Fruit fly (Drosophila melanogaster) whole organism, embryonic: ENCODE results near the gene CG10195.

ENCODE experiments used
- Adf1 ChIP-seq: fragments of 200-800 bp; sonication (Bioruptor generic); IDR thresholded peaks from 2 replicates; pipeline ENCODE4 v1.3.6; 2022; ENCODE audit warnings: missing biosample characterization, missing genetic modification characterization
- Bteb2 ChIP-seq: fragments of 200-800 bp; sonication (Bioruptor generic); optimal IDR thresholded peaks from 2 replicates; lab custom pipeline; 2016; ENCODE audit warnings: missing biosample characterization, missing genetic modification characterization
- CG11247 ChIP-seq: fragments of 200-800 bp; sonication (Bioruptor generic); IDR thresholded peaks from 2 replicates; pipeline ENCODE4 v1.3.6; 2022; ENCODE audit warnings: missing biosample characterization, missing genetic modification characterization
- CG12071 ChIP-seq: fragments of 200-800 bp; sonication (Bioruptor generic); optimal IDR thresholded peaks from 3 replicates; lab custom pipeline; 2018; ENCODE audit warnings: missing biosample characterization, mild to moderate bottlenecking, missing genetic modification characterization
- CG12219 ChIP-seq: fragments of 200-800 bp; sonication (Bioruptor generic); optimal IDR thresholded peaks from 3 replicates; lab custom pipeline; 2018; ENCODE audit warnings: missing biosample characterization, mild to moderate bottlenecking, missing genetic modification characterization
- CG12299 ChIP-seq: fragments of 200-800 bp; sonication (Bioruptor generic); optimal IDR thresholded peaks from 2 replicates; lab custom pipeline; 2018; ENCODE audit warnings: missing biosample characterization, mild to moderate bottlenecking, missing genetic modification characterization
- CG12744 ChIP-seq: fragments of 200-800 bp; sonication (Bioruptor generic); optimal IDR thresholded peaks from 2 replicates; lab custom pipeline; 2016; ENCODE audit warnings: missing biosample characterization, missing genetic modification characterization
- CG14667 ChIP-seq: fragments of 200-800 bp; sonication (Bioruptor generic); IDR thresholded peaks from 2 replicates; pipeline ENCODE4 v1.3.6; 2022; ENCODE audit warnings: missing biosample characterization, missing genetic modification characterization
- CG17186 ChIP-seq: fragments of 200-800 bp; sonication (Bioruptor generic); optimal IDR thresholded peaks from 3 replicates; lab custom pipeline; 2017; ENCODE audit warnings: missing biosample characterization, missing genetic modification reagents, missing genetic modification characterization
- CG1792 ChIP-seq: fragments of 200-800 bp; sonication (Bioruptor generic); optimal IDR thresholded peaks from 2 replicates; lab custom pipeline; 2016; ENCODE audit warnings: missing biosample characterization, missing genetic modification characterization
- CG3065 ChIP-seq: fragments of 200-800 bp; sonication (Bioruptor generic); optimal IDR thresholded peaks from 2 replicates; lab custom pipeline; 2016; ENCODE audit warnings: missing biosample characterization, missing genetic modification characterization
- CG31365 ChIP-seq: fragments of 200-800 bp; sonication (Bioruptor generic); optimal IDR thresholded peaks from 2 replicates; lab custom pipeline; 2018; ENCODE audit warnings: missing biosample characterization, mild to moderate bottlenecking, missing genetic modification characterization
- CG3726 ChIP-seq: fragments of 200-800 bp; sonication (Bioruptor generic); IDR thresholded peaks from 3 replicates; pipeline ENCODE4, ENCODE4 v1.3.6; 2022; ENCODE audit warnings: missing biosample characterization, missing genetic modification characterization
- CG3838 ChIP-seq: fragments of 200-800 bp; sonication (Bioruptor generic); optimal IDR thresholded peaks from 3 replicates; lab custom pipeline; 2016; ENCODE audit warnings: missing biosample characterization, missing genetic modification characterization
- CG3847 ChIP-seq: fragments of 200-800 bp; sonication (Bioruptor generic); IDR thresholded peaks from 2 replicates; pipeline ENCODE4 v1.3.6; 2022; ENCODE audit warnings: missing biosample characterization, missing genetic modification characterization
- CG4854 ChIP-seq: fragments of 200-800 bp; sonication (Bioruptor generic); optimal IDR thresholded peaks from 2 replicates; lab custom pipeline; 2016; ENCODE audit warnings: missing biosample characterization, missing genetic modification characterization, inconsistent platforms
- CG6175 ChIP-seq: fragments of 200-800 bp; sonication (Bioruptor generic); IDR thresholded peaks from 3 replicates; pipeline ENCODE4 v1.3.6; 2022; ENCODE audit warnings: missing biosample characterization, missing genetic modification characterization
- CG7372 ChIP-seq: fragments of 200-800 bp; sonication (Bioruptor generic); IDR thresholded peaks from 2 replicates; pipeline ENCODE4 v1.3.6; 2022; ENCODE audit warnings: missing biosample characterization, missing genetic modification characterization
- CG7963 ChIP-seq: fragments of 200-800 bp; sonication (Bioruptor generic); IDR thresholded peaks from 3 replicates; pipeline ENCODE4 v1.3.6; 2022; ENCODE audit warnings: missing biosample characterization, missing genetic modification characterization; ENCODE audit not compliant: partially characterized antibody
- CG9437 ChIP-seq: fragments of 200-800 bp; sonication (Bioruptor generic); optimal IDR thresholded peaks from 2 replicates; lab custom pipeline; 2018; ENCODE audit warnings: missing biosample characterization, mild to moderate bottlenecking, missing genetic modification characterization
- CG9876 ChIP-seq: fragments of 200-800 bp; sonication (Bioruptor generic); optimal IDR thresholded peaks from 2 replicates; lab custom pipeline; 2016; ENCODE audit warnings: missing biosample characterization, missing genetic modification characterization
- Camta ChIP-seq: fragments of 200-800 bp; sonication (Bioruptor generic); optimal IDR thresholded peaks from 2 replicates; lab custom pipeline; 2016; ENCODE audit warnings: missing biosample characterization, missing genetic modification characterization
- Dfd ChIP-seq, 2 experiments: fragments of >200 bp; optimal IDR thresholded peaks; 2 replicates each; lab custom pipeline; 2017; ENCODE audit warnings: missing biosample characterization in 2 of 2, missing genetic modification characterization in 2 of 2
- E2f2 ChIP-seq: fragments of 200-800 bp; sonication (Bioruptor generic); IDR thresholded peaks from 2 replicates; pipeline ENCODE4 v1.3.6; 2022; ENCODE audit warnings: missing biosample characterization, missing genetic modification characterization
- Eip74EF ChIP-seq, 2 experiments: fragments of 200-800 bp in 1 of 2; fragments of >200 bp in 1 of 2; sonication (Bioruptor generic) in 1 of 2; optimal IDR thresholded peaks; 2 replicates each; lab custom pipeline; 2017 to 2019; ENCODE audit warnings: missing biosample characterization in 2 of 2, missing genetic modification characterization in 2 of 2, mild to moderate bottlenecking in 1 of 2, moderate library complexity in 1 of 2
- HLH54F ChIP-seq: fragments of 200-800 bp; sonication (Bioruptor generic); optimal IDR thresholded peaks from 3 replicates; lab custom pipeline; 2016; ENCODE audit warnings: missing biosample characterization, missing genetic modification characterization
- Lim3 ChIP-seq: fragments of 200-800 bp; sonication (Bioruptor generic); IDR thresholded peaks from 2 replicates; pipeline ENCODE4 v1.3.6; 2022; ENCODE audit warnings: missing biosample characterization, missing genetic modification characterization
- MTF-1 ChIP-seq: fragments of 200-800 bp; sonication (Bioruptor generic); optimal IDR thresholded peaks from 2 replicates; lab custom pipeline; 2018; ENCODE audit warnings: missing biosample characterization, mild to moderate bottlenecking, missing genetic modification characterization, borderline replicate concordance
- Oli ChIP-seq: fragments of 200-800 bp; sonication (Bioruptor generic); optimal IDR thresholded peaks from 2 replicates; lab custom pipeline; 2018; ENCODE audit warnings: missing biosample characterization, mild to moderate bottlenecking, missing genetic modification characterization, moderate library complexity
- Poxn ChIP-seq: fragments of 200-800 bp; sonication (Bioruptor generic); IDR thresholded peaks from 2 replicates; pipeline ENCODE4 v1.3.6; 2022; ENCODE audit warnings: missing biosample characterization, missing genetic modification characterization
- Sox102F ChIP-seq: fragments of 200-800 bp; sonication (Bioruptor generic); optimal IDR thresholded peaks from 2 replicates; lab custom pipeline; 2018; ENCODE audit warnings: missing biosample characterization, mild to moderate bottlenecking, missing genetic modification characterization, moderate library complexity
- Taf1 ChIP-seq: fragments of 200-800 bp; sonication (Bioruptor generic); IDR thresholded peaks from 2 replicates; pipeline ENCODE4 v1.3.6; 2022; ENCODE audit warnings: missing biosample characterization, missing genetic modification characterization
- Tbp ChIP-seq: fragments of >200 bp; optimal IDR thresholded peaks from 2 replicates; lab custom pipeline; 2018; ENCODE audit warnings: missing biosample characterization, missing genetic modification characterization
- br ChIP-seq: fragments of >200 bp; optimal IDR thresholded peaks from 2 replicates; lab custom pipeline; 2017
- cas ChIP-seq: fragments of 200-800 bp; sonication (Bioruptor generic); IDR thresholded peaks from 2 replicates; pipeline ENCODE4 v1.3.6; 2022; ENCODE audit warnings: missing biosample characterization, missing genetic modification characterization
- cwo ChIP-seq: fragments of 200-800 bp; sonication (Bioruptor generic); optimal IDR thresholded peaks from 3 replicates; lab custom pipeline; 2017; ENCODE audit warnings: missing biosample characterization, missing genetic modification characterization, mild to moderate bottlenecking, moderate library complexity, missing genetic modification reagents
- dati ChIP-seq: fragments of 200-800 bp; sonication (Bioruptor generic); IDR thresholded peaks from 2 replicates; pipeline ENCODE4 v1.3.6; 2022; ENCODE audit warnings: missing biosample characterization, missing genetic modification characterization
- eve ChIP-seq, 2 experiments: fragments of >200 bp; optimal IDR thresholded peaks; 2 replicates each; lab custom pipeline; 2017; ENCODE audit warnings: missing biosample characterization in 2 of 2, missing genetic modification characterization in 2 of 2
- ewg ChIP-seq: fragments of 200-800 bp; sonication (Bioruptor generic); optimal IDR thresholded peaks from 3 replicates; lab custom pipeline; 2017; ENCODE audit warnings: mild to moderate bottlenecking, missing biosample characterization, missing genetic modification reagents, missing genetic modification characterization
- gt ChIP-seq: fragments of 200-800 bp; sonication (Bioruptor generic); IDR thresholded peaks from 2 replicates; pipeline ENCODE4 v1.3.6; 2022; ENCODE audit warnings: missing biosample characterization, missing genetic modification characterization
- ken ChIP-seq: fragments of 200-800 bp; sonication (Bioruptor generic); IDR thresholded peaks from 3 replicates; pipeline ENCODE4 v1.3.6; 2022; ENCODE audit warnings: missing biosample characterization, missing genetic modification characterization
- kni ChIP-seq: fragments of 200-800 bp; sonication (Bioruptor generic); optimal IDR thresholded peaks from 3 replicates; lab custom pipeline; 2017; ENCODE audit warnings: mild to moderate bottlenecking, missing biosample characterization, missing genetic modification reagents, missing genetic modification characterization
- lbe ChIP-seq: fragments of 200-800 bp; sonication (Bioruptor generic); optimal IDR thresholded peaks from 2 replicates; lab custom pipeline; 2016; ENCODE audit warnings: missing biosample characterization, mild to moderate bottlenecking, missing genetic modification characterization
- nmo ChIP-seq: fragments of 200-800 bp; sonication (Bioruptor generic); optimal IDR thresholded peaks from 2 replicates; lab custom pipeline; 2018; ENCODE audit warnings: missing biosample characterization, mild to moderate bottlenecking, missing genetic modification characterization, moderate library complexity
- p53 ChIP-seq: fragments of 200-800 bp; sonication (Bioruptor generic); optimal IDR thresholded peaks from 2 replicates; lab custom pipeline; 2016; ENCODE audit warnings: missing biosample characterization, missing genetic modification characterization
- pb ChIP-seq: fragments of 200-800 bp; sonication (Bioruptor generic); optimal IDR thresholded peaks from 3 replicates; lab custom pipeline; 2016; ENCODE audit warnings: missing biosample characterization, missing genetic modification characterization
- sens-2 ChIP-seq: fragments of 200-800 bp; sonication (Bioruptor generic); IDR thresholded peaks from 2 replicates; pipeline ENCODE4 v1.3.6; 2022; ENCODE audit warnings: missing biosample characterization, missing genetic modification characterization
- seq ChIP-seq: fragments of 200-800 bp; sonication (Bioruptor generic); IDR thresholded peaks from 2 replicates; pipeline ENCODE4 v1.3.6; 2022; ENCODE audit warnings: missing biosample characterization, missing genetic modification characterization
- sna ChIP-seq: fragments of 200-800 bp; sonication (Bioruptor generic); IDR thresholded peaks from 2 replicates; pipeline ENCODE4 v1.3.6; 2022; ENCODE audit warnings: missing biosample characterization, missing genetic modification characterization; ENCODE audit not compliant: partially characterized antibody
- trem ChIP-seq: fragments of 200-800 bp; optimal IDR thresholded peaks from 3 replicates; lab custom pipeline; 2019; ENCODE audit warnings: missing biosample characterization, mild to moderate bottlenecking, missing genetic modification characterization, moderate library complexity
- trh ChIP-seq: fragments of 200-800 bp; sonication (Bioruptor generic); optimal IDR thresholded peaks from 2 replicates; lab custom pipeline; 2016; ENCODE audit warnings: missing biosample characterization, missing genetic modification characterization
- ttk ChIP-seq: fragments of 200-800 bp; sonication (Bioruptor generic); IDR thresholded peaks from 2 replicates; pipeline ENCODE4 v2.1.2; 2022; ENCODE audit warnings: missing biosample characterization, missing genetic modification characterization
- vvl ChIP-seq: fragments of 200-800 bp; sonication (Bioruptor generic); IDR thresholded peaks from 2 replicates; pipeline ENCODE4 v1.3.6; 2022; ENCODE audit warnings: missing biosample characterization, missing genetic modification characterization

CG10195 gene

dm6 chr2L:19434260-19434659 lies 50.2 kb downstream of the CG10195 start (continued):
- no peak for TF ChIP-seq E2f2 (GFP tag; lab: Robert Waterston, UW)
- TF ChIP-seq p53, result no peak
- peak; percentile 52 for TF ChIP-seq kni (GFP tag; lab: Kevin White, UChicago)
- TF ChIP-seq Camta (GFP tag; lab: Kevin White, UChicago), result no peak
- peak; percentile 37 for TF ChIP-seq CG1792 (GFP tag; lab: Kevin White, UChicago)
- no peak for TF ChIP-seq CG14667 (GFP tag; lab: Robert Waterston, UW)
- peak; percentile 53 for TF ChIP-seq trem
- TF ChIP-seq CG17186 (GFP tag; lab: Kevin White, UChicago), result no peak
- peak; percentile 66 for TF ChIP-seq CG31365 (tag; lab: Kevin White, UChicago)
- peak; percentile 34 for TF ChIP-seq Sox102F
- TF ChIP-seq vvl (GFP tag; lab: Robert Waterston, UW), result peak; percentile 35; the same call in 1 of the 2 replicates
- TF ChIP-seq MTF-1 (GFP tag; lab: Kevin White, UChicago), result peak; percentile 85
- no peak for TF ChIP-seq CG3065 (GFP tag; lab: Kevin White, UChicago)
- TF ChIP-seq Tbp (GFP tag; lab: Kevin White, UChicago), result no peak
- TF ChIP-seq Dfd (GFP tag; optimal IDR thresholded peaks at IDR 0.05; lab: Kevin White, UChicago), result no peak
- TF ChIP-seq CG12219 (GFP tag; lab: Kevin White, UChicago), result peak; percentile 62
- no peak for TF ChIP-seq Bteb2 (GFP tag; lab: Kevin White, UChicago)
- TF ChIP-seq cwo, result no peak
- TF ChIP-seq Oli, result no peak
- no peak for TF ChIP-seq CG9437 (GFP tag; lab: Kevin White, UChicago)
- TF ChIP-seq ewg (GFP tag; lab: Kevin White, UChicago), result peak; percentile 16
- no peak for TF ChIP-seq CG9876 (GFP tag; lab: Kevin White, UChicago)
- peak; percentile 20 for TF ChIP-seq CG4854 (GFP tag; lab: Kevin White, UChicago)
- TF ChIP-seq br (lab: Kevin White, UChicago), result no peak
- TF ChIP-seq gt (GFP tag; lab: Robert Waterston, UW), result no peak
- TF ChIP-seq HLH54F (GFP tag; lab: Kevin White, UChicago), result no peak
- TF ChIP-seq ttk (GFP tag; lab: Robert Waterston, UW), result no peak
- no peak for TF ChIP-seq dati (GFP tag; lab: Robert Waterston, UW)
- no peak for TF ChIP-seq Lim3 (GFP tag; lab: Robert Waterston, UW)
- TF ChIP-seq sens-2 (GFP tag; lab: Robert Waterston, UW), result no peak
- no peak for TF ChIP-seq sna (GFP tag; lab: Robert Waterston, UW)
- no peak for TF ChIP-seq CG3726 (GFP tag; lab: Robert Waterston, UW)
- TF ChIP-seq CG11247 (GFP tag; lab: Robert Waterston, UW), result no peak
- no peak for TF ChIP-seq pb (GFP tag; lab: Kevin White, UChicago)
- no peak for TF ChIP-seq seq (GFP tag; lab: Robert Waterston, UW)
- peak; percentile 22 for TF ChIP-seq CG12299 (tag; lab: Kevin White, UChicago)
- no peak for TF ChIP-seq CG12744
- TF ChIP-seq Adf1, result no peak
- no peak for TF ChIP-seq nmo (GFP tag; lab: Kevin White, UChicago)
- TF ChIP-seq CG6175 (GFP tag; lab: Robert Waterston, UW), result no peak
- peak; percentile 73 for TF ChIP-seq CG12071 (GFP tag; lab: Kevin White, UChicago)
- TF ChIP-seq Eip74EF (GFP tag; optimal IDR thresholded peaks at IDR 0.05; lab: Kevin White, UChicago), result peak in 1 of 2 experiments; percentile 63
- no peak for TF ChIP-seq eve (GFP tag; optimal IDR thresholded peaks at IDR 0.05; lab: Kevin White, UChicago)
- TF ChIP-seq trh (GFP tag; lab: Kevin White, UChicago), result no peak
- no peak for TF ChIP-seq CG7963
- no peak for TF ChIP-seq ken (GFP tag; lab: Robert Waterston, UW)
- TF ChIP-seq Taf1, result no peak
- no peak for TF ChIP-seq cas (GFP tag; lab: Robert Waterston, UW)
- TF ChIP-seq lbe (GFP tag; lab: Kevin White, UChicago), result no peak
- no peak for TF ChIP-seq CG7372 (GFP tag; lab: Robert Waterston, UW)
- TF ChIP-seq CG3838, result no peak
- no peak for TF ChIP-seq Poxn (GFP tag; lab: Robert Waterston, UW)
- TF ChIP-seq CG3847, result no peak
